Worm (Caenorhabditis elegans) whole organism, L3 larva: Measurements from ENCODE around the gene fum-1.
"Not testable (repeated sequence)": the region's sequence is repeated elsewhere in the genome, so short reads cannot be mapped to it uniquely, and the experiment has no call there.

Experiments used
- R02D3.7 ChIP-seq: fragments of 150-350 bp; optimal IDR thresholded peaks from 2 replicates; lab custom pipeline; 2014; ENCODE audit warnings: missing biosample characterization, missing genetic modification characterization
- ZK546.5 ChIP-seq: sonication (generic microtip); optimal IDR thresholded peaks from 2 replicates; lab custom pipeline; 2017; ENCODE audit warnings: missing biosample characterization, missing genetic modification characterization
- aly-2 ChIP-seq: fragments of 150-350 bp; optimal IDR thresholded peaks from 2 replicates; lab custom pipeline; 2014; ENCODE audit warnings: missing biosample characterization, missing genetic modification characterization
- ama-1 ChIP-seq: fragments of 150-350 bp; optimal IDR thresholded peaks from 2 replicates; lab custom pipeline; 2018
- ceh-16 ChIP-seq: sonication (generic microtip); optimal IDR thresholded peaks from 2 replicates; lab custom pipeline; 2017; ENCODE audit warnings: missing biosample characterization, missing genetic modification characterization
- ceh-28 ChIP-seq: fragments of 150-350 bp; optimal IDR thresholded peaks from 2 replicates; lab custom pipeline; 2014; ENCODE audit warnings: missing biosample characterization, missing genetic modification reagents, missing genetic modification characterization
- ceh-82 ChIP-seq: fragments of 150-350 bp; optimal IDR thresholded peaks from 2 replicates; lab custom pipeline; 2014; ENCODE audit warnings: missing biosample characterization, missing genetic modification characterization
- ceh-9 ChIP-seq: sonication (generic microtip); optimal IDR thresholded peaks from 2 replicates; lab custom pipeline; 2018; ENCODE audit warnings: missing biosample characterization, missing genetic modification characterization
- egl-27 ChIP-seq: sonication (generic microtip); optimal IDR thresholded peaks from 4 replicates; lab custom pipeline; 2017; ENCODE audit warnings: missing biosample characterization, missing genetic modification reagents, missing genetic modification characterization
- egl-5 ChIP-seq: fragments of 150-350 bp; optimal IDR thresholded peaks from 2 replicates; lab custom pipeline; 2017; ENCODE audit warnings: missing biosample characterization, missing genetic modification reagents, missing genetic modification characterization, inconsistent platforms
- elt-1 ChIP-seq: fragments of 150-350 bp; optimal IDR thresholded peaks from 2 replicates; lab custom pipeline; 2014; ENCODE audit warnings: missing biosample characterization, missing genetic modification characterization
- elt-2 ChIP-seq: sonication (generic microtip); optimal IDR thresholded peaks from 2 replicates; lab custom pipeline; 2016; ENCODE audit warnings: missing genetic modification reagents, mild to moderate bottlenecking, missing genetic modification characterization, missing compliant biosample characterization
- elt-3 ChIP-seq, 3 experiments: fragments of 150-350 bp in 1 of 3; sonication (generic microtip) in 2 of 3; optimal IDR thresholded peaks; 2 replicates in 2 of 3; 4 replicates in 1 of 3; lab custom pipeline; 2014 to 2017; ENCODE audit warnings: missing biosample characterization in 3 of 3, missing genetic modification characterization in 3 of 3
- eor-1 ChIP-seq, 2 experiments: fragments of 150-350 bp; optimal IDR thresholded peaks; 2 replicates each; lab custom pipeline; 2014 to 2018; ENCODE audit warnings: missing biosample characterization in 2 of 2, missing genetic modification characterization in 2 of 2
- fkh-10 ChIP-seq: sonication (generic microtip); optimal IDR thresholded peaks from 2 replicates; lab custom pipeline; 2017; ENCODE audit warnings: missing biosample characterization, missing genetic modification reagents, missing genetic modification characterization
- fkh-2 ChIP-seq: fragments of 150-350 bp; optimal IDR thresholded peaks from 2 replicates; lab custom pipeline; 2014; ENCODE audit warnings: missing biosample characterization, missing genetic modification reagents, missing genetic modification characterization
- fos-1 ChIP-seq: fragments of 150-350 bp; optimal IDR thresholded peaks from 2 replicates; lab custom pipeline; 2014; ENCODE audit warnings: missing biosample characterization, missing genetic modification characterization
- hmg-11 ChIP-seq: sonication (generic microtip); optimal IDR thresholded peaks from 2 replicates; lab custom pipeline; 2016; ENCODE audit warnings: missing genetic modification characterization, missing compliant biosample characterization
- jun-1 ChIP-seq: fragments of 150-350 bp; optimal IDR thresholded peaks from 2 replicates; lab custom pipeline; 2014; ENCODE audit warnings: missing biosample characterization, missing genetic modification reagents, missing genetic modification characterization
- lin-15B ChIP-seq: fragments of 150-350 bp; optimal IDR thresholded peaks from 2 replicates; lab custom pipeline; 2014; ENCODE audit warnings: missing biosample characterization, missing genetic modification characterization
- lin-39 ChIP-seq: fragments of 150-350 bp; optimal IDR thresholded peaks from 2 replicates; lab custom pipeline; 2018; ENCODE audit warnings: missing biosample characterization, missing genetic modification reagents, missing genetic modification characterization
- lsy-12 ChIP-seq: sonication (generic microtip); optimal IDR thresholded peaks from 2 replicates; lab custom pipeline; 2016; ENCODE audit warnings: mild to moderate bottlenecking, missing genetic modification characterization, missing compliant biosample characterization
- mdl-1 ChIP-seq: fragments of 150-350 bp; optimal IDR thresholded peaks from 2 replicates; lab custom pipeline; 2014; ENCODE audit warnings: missing biosample characterization, missing genetic modification characterization
- mml-1 ChIP-seq: fragments of 150-350 bp; sonication (generic microtip); optimal IDR thresholded peaks from 3 replicates; lab custom pipeline; 2014; ENCODE audit warnings: missing biosample characterization, missing genetic modification characterization
- nfya-1 ChIP-seq: sonication (generic microtip); optimal IDR thresholded peaks from 2 replicates; lab custom pipeline; 2017; ENCODE audit warnings: missing genetic modification characterization, mild to moderate bottlenecking, missing compliant biosample characterization, antibody characterized with exemption, moderate library complexity; ENCODE audit not compliant: insufficient read depth
- nhr-11 ChIP-seq: fragments of 150-350 bp; optimal IDR thresholded peaks from 2 replicates; lab custom pipeline; 2014; ENCODE audit warnings: missing biosample characterization, missing genetic modification characterization
- nhr-12 ChIP-seq: fragments of 150-350 bp; optimal IDR thresholded peaks from 2 replicates; lab custom pipeline; 2014; ENCODE audit warnings: missing biosample characterization, missing genetic modification characterization
- nhr-23 ChIP-seq: fragments of 150-350 bp; optimal IDR thresholded peaks from 2 replicates; lab custom pipeline; 2014; ENCODE audit warnings: missing biosample characterization, missing genetic modification reagents, missing genetic modification characterization
- nhr-237 ChIP-seq: fragments of 150-350 bp; optimal IDR thresholded peaks from 2 replicates; lab custom pipeline; 2014; ENCODE audit warnings: missing biosample characterization, missing genetic modification characterization
- nhr-25 ChIP-seq: sonication (generic microtip); optimal IDR thresholded peaks from 2 replicates; lab custom pipeline; 2017; ENCODE audit warnings: missing biosample characterization, missing genetic modification characterization
- nhr-28 ChIP-seq: fragments of 150-350 bp; optimal IDR thresholded peaks from 2 replicates; lab custom pipeline; 2014; ENCODE audit warnings: missing biosample characterization, missing genetic modification characterization
- nhr-43 ChIP-seq: sonication (generic microtip); optimal IDR thresholded peaks from 2 replicates; lab custom pipeline; 2016; ENCODE audit warnings: mild to moderate bottlenecking, missing genetic modification characterization, missing compliant biosample characterization; ENCODE audit not compliant: poor library complexity, severe bottlenecking
- nhr-67 ChIP-seq: fragments of 150-350 bp; optimal IDR thresholded peaks from 2 replicates; lab custom pipeline; 2014; ENCODE audit warnings: missing biosample characterization, missing genetic modification characterization
- nhr-77 ChIP-seq: fragments of 150-350 bp; optimal IDR thresholded peaks from 2 replicates; lab custom pipeline; 2014; ENCODE audit warnings: missing biosample characterization, missing genetic modification characterization
- pqm-1 ChIP-seq: fragments of 150-350 bp; optimal IDR thresholded peaks from 2 replicates; lab custom pipeline; 2017; ENCODE audit warnings: missing biosample characterization, missing genetic modification characterization, inconsistent platforms
- sea-2 ChIP-seq: fragments of 150-350 bp; sonication (generic microtip); optimal IDR thresholded peaks from 4 replicates; lab custom pipeline; 2014; ENCODE audit warnings: missing biosample characterization, missing genetic modification reagents, missing genetic modification characterization
- skn-1 ChIP-seq: fragments of 150-350 bp; optimal IDR thresholded peaks from 2 replicates; lab custom pipeline; 2014; ENCODE audit warnings: missing biosample characterization, missing genetic modification characterization
- snpc-4 ChIP-seq: fragments of 150-350 bp; optimal IDR thresholded peaks from 2 replicates; lab custom pipeline; 2014; ENCODE audit warnings: missing biosample characterization, missing genetic modification characterization
- unc-39 ChIP-seq: sonication (generic microtip); optimal IDR thresholded peaks from 4 replicates; lab custom pipeline; 2017; ENCODE audit warnings: missing biosample characterization, missing genetic modification characterization
- unc-62 ChIP-seq: fragments of 150-350 bp; sonication (generic microtip); optimal IDR thresholded peaks from 4 replicates; lab custom pipeline; 2014; ENCODE audit warnings: missing biosample characterization, missing genetic modification reagents, missing genetic modification characterization
- zag-1 ChIP-seq: fragments of 150-350 bp; optimal IDR thresholded peaks from 2 replicates; lab custom pipeline; 2014; ENCODE audit warnings: missing biosample characterization, missing genetic modification characterization
- ztf-11 ChIP-seq: fragments of 150-350 bp; optimal IDR thresholded peaks from 2 replicates; lab custom pipeline; 2014; ENCODE audit warnings: missing biosample characterization, missing genetic modification characterization

fum-1 gene

DNA sequence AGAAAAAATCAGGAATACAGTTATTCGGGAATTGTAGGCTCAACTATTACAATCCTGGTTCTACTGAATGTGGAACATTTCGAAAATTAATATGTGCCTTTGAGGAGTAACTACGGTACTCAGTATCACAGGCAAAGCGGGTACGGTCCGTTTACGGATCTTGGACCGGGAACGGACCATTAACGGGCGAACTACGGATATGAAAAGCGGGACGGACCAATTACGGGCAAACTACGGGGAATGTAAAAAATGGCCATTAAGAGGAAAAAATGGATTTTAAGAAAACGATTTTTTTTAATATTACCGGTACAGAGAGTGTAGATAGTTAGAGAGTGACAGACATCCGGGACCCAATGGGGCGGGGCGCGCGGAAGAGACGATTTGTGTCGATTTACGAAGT lies 3.6 kb downstream of the fum-1 start, which contains the start of gene H14A12.5:
Gene H14A12.5, minus strand, starts transcription at position 101 of the 400 bp plus-strand sequence.
- TF ChIP-seq nhr-11; sea-2 (GFP tag; lab: Kevin White, UChicago); jun-1 (tag; lab: Kevin White, UChicago): not testable (repeated sequence)

- TF ChIP-seq nhr-237 (tag; lab: Kevin White, UChicago) (no peak), jun-1 (tag; lab: Kevin White, UChicago) (no peak), ama-1 (lab: Kevin White, UChicago) (no peak), lsy-12 (tag; lab: Kevin White, UChicago) (no peak), nhr-11 (no peak), elt-2 (tag; lab: Kevin White, UChicago) (peak; percentile 95), nhr-43 (tag; lab: Kevin White, UChicago) (no peak), egl-27 (tag; lab: Kevin White, UChicago) (no peak), nhr-28 (tag; lab: Kevin White, UChicago) (no peak), lin-39 (tag; lab: Kevin White, UChicago) (no peak), nhr-25 (tag; lab: Kevin White, UChicago) (no peak), unc-62 (GFP tag; lab: Kevin White, UChicago) (no peak), ceh-9 (tag; lab: Kevin White, UChicago) (no peak), R02D3.7 (tag; lab: Kevin White, UChicago) (no peak), pqm-1 (peak; percentile 90)
Observed at ce11 chrIII:7478932-7479331, 13.5 kb downstream of the fum-1 start.

ce11 chrIII:7484765-7485164 lies 19.4 kb downstream of the fum-1 start:
- TF ChIP-seq eor-1 (tag; optimal IDR thresholded peaks at IDR 0.05; lab: Kevin White, UChicago) (no peak), fkh-2 (tag; lab: Kevin White, UChicago) (no peak), nhr-12 (tag; lab: Kevin White, UChicago) (no peak), ceh-28 (tag; lab: Kevin White, UChicago) (no peak), fos-1 (no peak), fkh-10 (GFP tag; lab: Kevin White, UChicago) (no peak), nfya-1 (tag; lab: Kevin White, UChicago) (no peak), nhr-23 (tag; lab: Kevin White, UChicago) (no peak), ztf-11 (tag; lab: Kevin White, UChicago) (no peak), egl-27 (tag; lab: Kevin White, UChicago) (no peak), nhr-11 (no peak), elt-2 (tag; lab: Kevin White, UChicago) (no peak), aly-2 (tag; lab: Kevin White, UChicago) (no peak), egl-5 (tag; lab: Kevin White, UChicago) (no peak), nhr-43 (tag; lab: Kevin White, UChicago) (no peak), ceh-9 (tag; lab: Kevin White, UChicago) (no peak), ZK546.5 (no peak)

- TF ChIP-seq jun-1 (tag; lab: Kevin White, UChicago) (no peak), eor-1 (tag; optimal IDR thresholded peaks at IDR 0.05; lab: Kevin White, UChicago) (no peak), ZK546.5 (no peak), nhr-67 (no peak), nhr-43 (tag; lab: Kevin White, UChicago) (peak; percentile 3), zag-1 (tag; lab: Kevin White, UChicago) (no peak), mdl-1 (tag; lab: Kevin White, UChicago) (peak; percentile 17), nhr-12 (tag; lab: Kevin White, UChicago) (no peak), unc-39 (tag; lab: Kevin White, UChicago) (no peak), unc-62 (GFP tag; lab: Kevin White, UChicago) (no peak), elt-3 (tag; optimal IDR thresholded peaks at IDR 0.05; lab: Kevin White, UChicago) (peak in 2 of 3 experiments; percentile 30 to 90), lin-15B (no peak), fos-1 (no peak), R02D3.7 (tag; lab: Kevin White, UChicago) (no peak), pqm-1 (no peak), nhr-28 (tag; lab: Kevin White, UChicago) (no peak), ceh-9 (tag; lab: Kevin White, UChicago) (no peak), nfya-1 (tag; lab: Kevin White, UChicago) (peak; percentile 33), nhr-25 (tag; lab: Kevin White, UChicago) (peak; percentile 83), snpc-4 (tag; lab: Kevin White, UChicago) (no peak), hmg-11 (no peak), nhr-23 (tag; lab: Kevin White, UChicago) (no peak), skn-1 (tag; lab: Kevin White, UChicago) (no peak), nhr-237 (tag; lab: Kevin White, UChicago) (no peak), nhr-77 (tag; lab: Kevin White, UChicago) (no peak), elt-1 (tag; lab: Kevin White, UChicago) (no peak), fkh-10 (GFP tag; lab: Kevin White, UChicago) (no peak), ceh-82 (tag; lab: Kevin White, UChicago) (no peak), mml-1 (no peak), egl-27 (tag; lab: Kevin White, UChicago) (no peak), ceh-16 (tag; lab: Kevin White, UChicago) (no peak), fkh-2 (tag; lab: Kevin White, UChicago) (no peak), sea-2 (GFP tag; lab: Kevin White, UChicago) (no peak), elt-2 (tag; lab: Kevin White, UChicago) (no peak), lsy-12 (tag; lab: Kevin White, UChicago) (no peak), aly-2 (tag; lab: Kevin White, UChicago) (no peak)
Observed at ce11 chrIII:7488303-7488702, 22.9 kb downstream of the fum-1 start.
